Fruit fly (Drosophila melanogaster): ENCODE data around the gene CG6380.

dm6 chr2L:17263352-17263751, 28.6 kb downstream of the CG6380 start:
- TF ChIP-seq so (GFP tag; IDR thresholded peaks at IDR 0.05) (no peak), Taf1 (GFP tag; IDR thresholded peaks at IDR 0.05) (no peak), Nf-YA (GFP tag; IDR thresholded peaks at IDR 0.05) (no peak)

All from whole organism, embryonic.